Fruit fly (Drosophila melanogaster): ENCODE measurements around the gene CG34273.

Gene CG34273

DNA sequence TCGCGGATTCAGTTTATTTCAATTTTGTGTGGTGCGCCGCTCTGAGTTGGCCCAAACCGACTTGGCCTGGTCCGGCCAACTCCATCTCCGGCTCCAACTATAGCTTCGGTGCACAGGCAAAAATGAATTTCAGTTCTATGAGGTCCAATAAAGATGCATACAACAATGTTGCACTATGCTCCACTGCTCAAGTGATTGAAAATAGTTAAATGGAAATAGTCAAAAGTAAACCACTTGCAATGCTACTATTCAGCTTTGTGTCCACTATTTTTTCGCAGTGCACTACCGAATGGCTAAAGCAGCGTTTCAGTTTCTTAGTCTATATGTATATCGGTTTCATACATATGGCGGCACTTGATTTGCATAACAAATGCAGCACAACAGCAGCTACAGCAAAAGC is 40.6 kb upstream of the CG34273 start (continued):
- TF ChIP-seq CG13424 (tag; optimal IDR thresholded peaks at IDR 0.05) (peak; percentile 64), zen (tag; optimal IDR thresholded peaks at IDR 0.05) (no peak), schlank (tag; optimal IDR thresholded peaks at IDR 0.05) (no peak), HLH4C (GFP tag; IDR thresholded peaks at IDR 0.05; ENCODE audit: partially characterized antibody) (no peak), MTF-1 (GFP tag; optimal IDR thresholded peaks at IDR 0.05; ENCODE audit: borderline replicate concordance) (peak; percentile 47), CG16863 (GFP tag; optimal IDR thresholded peaks at IDR 0.05) (peak; percentile 52), HHEX (GFP tag; optimal IDR thresholded peaks at IDR 0.05) (peak; percentile 62), CG17328 (GFP tag; IDR thresholded peaks at IDR 0.05) (peak; percentile 66), da (GFP tag; optimal IDR thresholded peaks at IDR 0.05) (no peak), Max (GFP tag; optimal IDR thresholded peaks at IDR 0.05) (no peak), Dbx (GFP tag; IDR thresholded peaks at IDR 0.05) (peak; percentile 27; the same call in 1 of the 3 replicates), chinmo (GFP tag; IDR thresholded peaks at IDR 0.05; ENCODE audit: partially characterized antibody) (no peak), CG11560 (tag; IDR thresholded peaks at IDR 0.05) (peak; percentile 57; the same call in 1 of the 3 replicates), CG10274 (GFP tag; optimal IDR thresholded peaks at IDR 0.05) (peak; percentile 19), CoRest (tag; optimal IDR thresholded peaks at IDR 0.05) (peak; percentile 59), ftz-f1 (GFP tag; optimal IDR thresholded peaks at IDR 0.05) (no peak), Nf-YA (GFP tag; IDR thresholded peaks at IDR 0.05) (peak; percentile 65; the same call in 1 of the 2 replicates), CG7963 (GFP tag; IDR thresholded peaks at IDR 0.05; ENCODE audit: partially characterized antibody) (no peak), zen2 (GFP tag; IDR thresholded peaks at IDR 0.05; ENCODE audit: partially characterized antibody) (no peak), CG16815 (GFP tag; optimal IDR thresholded peaks at IDR 0.05) (no peak), al (GFP tag; IDR thresholded peaks at IDR 0.05) (peak; percentile 54; the same call in 1 of the 2 replicates), her (GFP tag; optimal IDR thresholded peaks at IDR 0.05) (peak; percentile 61), row (GFP tag; IDR thresholded peaks at IDR 0.05) (peak; percentile 74), CG12155 (GFP tag; optimal IDR thresholded peaks at IDR 0.05) (no peak), CG9797 (GFP tag; optimal IDR thresholded peaks at IDR 0.05) (no peak), Side (GFP tag; optimal IDR thresholded peaks at IDR 0.05) (peak; percentile 49), HLH3B (GFP tag; IDR thresholded peaks at IDR 0.05) (peak; percentile 87), tx (GFP tag; optimal IDR thresholded peaks at IDR 0.05) (peak; percentile 43), Elba2 (GFP tag; optimal IDR thresholded peaks at IDR 0.05) (no peak), vvl (GFP tag; IDR thresholded peaks at IDR 0.05) (peak; percentile 85), esg (GFP tag; conservative IDR thresholded peaks at IDR 0.05) (peak; percentile 76), dysf (GFP tag; IDR thresholded peaks at IDR 0.05) (peak; percentile 88), CG11456 (GFP tag; IDR thresholded peaks at IDR 0.05) (peak; percentile 82), croc (GFP tag; conservative IDR thresholded peaks at IDR 0.05) (0 out of 3 replicates have a peak, but pooled peaks have one; percentile 30), gro (GFP tag; optimal IDR thresholded peaks at IDR 0.05) (no peak), HLHmδ (GFP tag; optimal IDR thresholded peaks at IDR 0.05) (no peak), Stat92E (GFP tag; optimal IDR thresholded peaks at IDR 0.05) (no peak), Hey (tag; optimal IDR thresholded peaks at IDR 0.05) (no peak), CG15073 (GFP tag; optimal IDR thresholded peaks at IDR 0.05) (no peak), tup (GFP tag; optimal IDR thresholded peaks at IDR 0.05) (peak; percentile 11), CG12942 (GFP tag; optimal IDR thresholded peaks at IDR 0.05) (peak; percentile 10), corto (GFP tag; optimal IDR thresholded peaks at IDR 0.05) (no peak), Rx (GFP tag; IDR thresholded peaks at IDR 0.05) (peak; percentile 56; the same call in 1 of the 2 replicates), CG6683 (GFP tag; optimal IDR thresholded peaks at IDR 0.05) (no peak), HmgD (GFP tag; optimal IDR thresholded peaks at IDR 0.05) (peak; percentile 70), Dip3 (GFP tag; optimal IDR thresholded peaks at IDR 0.05) (peak; percentile 38), Fer1 (GFP tag; optimal IDR thresholded peaks at IDR 0.05) (peak; percentile 78), Neu2 (GFP tag; optimal IDR thresholded peaks at IDR 0.05; ENCODE audit: borderline replicate concordance) (no peak), rib (GFP tag; IDR thresholded peaks at IDR 0.05) (no peak), CG3407 (GFP tag; optimal IDR thresholded peaks at IDR 0.05) (no peak), CG18619 (GFP tag; optimal IDR thresholded peaks at IDR 0.05) (peak; percentile 39)
